Fruit fly (Drosophila melanogaster): ENCODE results near the gene Gr8a.

DNA sequence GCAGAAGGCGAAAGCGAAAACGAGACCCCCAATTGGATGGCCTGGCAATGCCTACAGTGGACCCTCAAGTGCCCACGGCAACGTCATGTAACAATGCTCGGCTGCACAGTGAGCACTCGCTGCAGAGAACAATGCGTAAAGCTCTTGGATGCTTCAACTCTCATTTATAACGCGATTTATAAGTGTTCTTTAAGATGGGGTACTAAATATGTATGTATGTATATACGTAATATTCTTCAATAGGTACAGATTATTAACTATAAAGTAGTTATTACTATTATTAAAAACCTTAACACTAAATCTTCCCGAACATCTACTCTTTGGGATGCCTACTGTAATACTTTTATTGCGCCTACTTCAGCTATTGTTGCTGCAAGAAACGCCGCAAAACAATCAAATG is 39.1 kb downstream of the Gr8a start:
- no peak for TF ChIP-seq achi (GFP tag; optimal IDR thresholded peaks at IDR 0.05)
- TF ChIP-seq salr (GFP tag; optimal IDR thresholded peaks at IDR 0.05) = no peak
- TF ChIP-seq CG8632 (GFP tag; optimal IDR thresholded peaks at IDR 0.05) = no peak
- no peak for TF ChIP-seq svp (GFP tag)
- TF ChIP-seq Hr38 (GFP tag; optimal IDR thresholded peaks at IDR 0.05) = no peak
- no peak for TF ChIP-seq CG6792 (GFP tag; optimal IDR thresholded peaks at IDR 0.05)
- no peak for TF ChIP-seq Ets96B (tag; optimal IDR thresholded peaks at IDR 0.05)
